Worm (Caenorhabditis elegans) whole organism, late embryonic: ENCODE measurements around the gene enpp-1.

Source experiments
- F13H6.1 ChIP-seq: sonication (generic microtip); optimal IDR thresholded peaks from 2 replicates; lab custom pipeline; 2016; ENCODE audit warnings: missing genetic modification characterization, missing compliant biosample characterization
- ama-1 ChIP-seq: fragments of 150-350 bp; optimal IDR thresholded peaks from 2 replicates; lab custom pipeline; 2014
- ceh-31 ChIP-seq: sonication (generic microtip); optimal IDR thresholded peaks from 2 replicates; lab custom pipeline; 2016; ENCODE audit warnings: missing genetic modification characterization, missing compliant biosample characterization
- dmd-4 ChIP-seq: sonication (generic microtip); optimal IDR thresholded peaks from 2 replicates; lab custom pipeline; 2016; ENCODE audit warnings: borderline replicate concordance, missing genetic modification characterization, missing compliant biosample characterization
- ets-4 ChIP-seq: sonication (generic microtip); optimal IDR thresholded peaks from 2 replicates; lab custom pipeline; 2016; ENCODE audit warnings: missing genetic modification characterization, missing compliant biosample characterization
- pha-4 ChIP-seq: fragments of 150-350 bp; optimal IDR thresholded peaks from 2 replicates; lab custom pipeline; 2018; ENCODE audit warnings: missing biosample characterization, missing genetic modification reagents, missing genetic modification characterization

DNA sequence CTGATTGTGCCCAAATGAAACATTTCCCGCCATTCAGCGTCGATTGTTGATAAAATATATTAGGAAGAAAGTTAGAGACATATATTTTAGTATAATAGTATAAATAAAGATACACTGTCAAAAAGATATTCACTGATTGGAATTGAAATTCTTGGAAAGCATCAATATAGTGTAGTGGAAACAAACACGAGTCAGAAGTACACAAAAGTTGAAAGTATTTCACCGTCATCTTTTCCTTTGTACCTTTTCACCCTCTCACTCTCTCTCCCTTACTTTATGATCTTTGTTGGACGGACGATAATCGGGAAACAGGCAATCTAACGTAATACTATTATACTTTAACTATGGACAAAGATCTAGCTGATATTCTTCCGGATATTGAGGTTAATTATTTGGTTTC is 37.2 kb upstream of the enpp-1 start, which contains the start of gene nhr-208:
- no peak for TF ChIP-seq ets-4 (tag; lab: Kevin White, UChicago)
- TF ChIP-seq ama-1 (lab: Kevin White, UChicago) = no peak
- TF ChIP-seq pha-4 (tag; lab: Kevin White, UChicago) = no peak
- TF ChIP-seq F13H6.1 (tag; lab: Kevin White, UChicago) = no peak
- TF ChIP-seq ceh-31 (tag; lab: Kevin White, UChicago) = no peak
- no peak for TF ChIP-seq dmd-4 (tag; lab: Kevin White, UChicago)
